Fruit fly (Drosophila melanogaster) whole organism, prepupa: ENCODE data around the gene Pdfr.

Source experiments
- CG10631 ChIP-seq: fragments of 200-800 bp; sonication (Bioruptor generic); optimal IDR thresholded peaks from 2 replicates; lab custom pipeline; 2016; ENCODE audit warnings: missing biosample characterization, missing genetic modification characterization
- CG11294 ChIP-seq: fragments of 200-800 bp; sonication (Bioruptor generic); IDR thresholded peaks from 2 replicates; pipeline ENCODE4 v1.3.6; 2022; ENCODE audit warnings: missing biosample characterization, missing genetic modification characterization
- CG31627 ChIP-seq: fragments of 200-800 bp; sonication (Bioruptor generic); optimal IDR thresholded peaks from 3 replicates; lab custom pipeline; 2016; ENCODE audit warnings: missing biosample characterization, missing genetic modification characterization
- CG4318 ChIP-seq: fragments of 200-800 bp; sonication (Bioruptor generic); optimal IDR thresholded peaks from 3 replicates; lab custom pipeline; 2017; ENCODE audit warnings: missing biosample characterization, mild to moderate bottlenecking, missing genetic modification characterization
- CG6163 ChIP-seq: fragments of 200-800 bp; sonication (Bioruptor generic); IDR thresholded peaks from 3 replicates; pipeline ENCODE4 v1.3.6; 2022; ENCODE audit warnings: missing biosample characterization, missing genetic modification characterization
- CG6792 ChIP-seq: fragments of 200-800 bp; sonication (Bioruptor generic); optimal IDR thresholded peaks from 3 replicates; lab custom pipeline; 2016; ENCODE audit warnings: missing biosample characterization, missing genetic modification characterization
- Eip93F ChIP-seq: fragments of 200-800 bp; sonication (Bioruptor generic); optimal IDR thresholded peaks from 2 replicates; lab custom pipeline; 2016; ENCODE audit warnings: missing biosample characterization, mild to moderate bottlenecking, missing genetic modification characterization
- Smox ChIP-seq: fragments of 200-800 bp; sonication (Bioruptor generic); optimal IDR thresholded peaks from 3 replicates; lab custom pipeline; 2016; ENCODE audit warnings: missing biosample characterization, missing genetic modification characterization
- Sox15 ChIP-seq: fragments of 200-800 bp; sonication (Bioruptor generic); optimal IDR thresholded peaks from 3 replicates; lab custom pipeline; 2016; ENCODE audit warnings: missing biosample characterization, missing genetic modification characterization
- achi ChIP-seq: fragments of 200-800 bp; sonication (Bioruptor generic); optimal IDR thresholded peaks from 3 replicates; lab custom pipeline; 2016; ENCODE audit warnings: missing biosample characterization, missing genetic modification characterization
- acj6 ChIP-seq: fragments of 200-800 bp; sonication (Bioruptor generic); optimal IDR thresholded peaks from 3 replicates; lab custom pipeline; 2016; ENCODE audit warnings: missing biosample characterization, missing genetic modification characterization
- esn ChIP-seq: fragments of 200-800 bp; sonication (Bioruptor generic); optimal IDR thresholded peaks from 2 replicates; lab custom pipeline; 2016; ENCODE audit warnings: missing biosample characterization, mild to moderate bottlenecking, missing genetic modification characterization, moderate library complexity
- fd85E ChIP-seq: fragments of 200-800 bp; sonication (Bioruptor generic); optimal IDR thresholded peaks from 3 replicates; lab custom pipeline; 2016; ENCODE audit warnings: missing biosample characterization, missing genetic modification characterization
- spab ChIP-seq: fragments of 200-800 bp; sonication (Bioruptor generic); optimal IDR thresholded peaks from 2 replicates; lab custom pipeline; 2017; ENCODE audit warnings: missing biosample characterization, mild to moderate bottlenecking, missing genetic modification characterization, missing genetic modification reagents
- topi ChIP-seq: fragments of 200-800 bp; sonication (Bioruptor generic); optimal IDR thresholded peaks from 3 replicates; lab custom pipeline; 2016; ENCODE audit warnings: missing biosample characterization, missing genetic modification characterization

The Pdfr gene

DNA sequence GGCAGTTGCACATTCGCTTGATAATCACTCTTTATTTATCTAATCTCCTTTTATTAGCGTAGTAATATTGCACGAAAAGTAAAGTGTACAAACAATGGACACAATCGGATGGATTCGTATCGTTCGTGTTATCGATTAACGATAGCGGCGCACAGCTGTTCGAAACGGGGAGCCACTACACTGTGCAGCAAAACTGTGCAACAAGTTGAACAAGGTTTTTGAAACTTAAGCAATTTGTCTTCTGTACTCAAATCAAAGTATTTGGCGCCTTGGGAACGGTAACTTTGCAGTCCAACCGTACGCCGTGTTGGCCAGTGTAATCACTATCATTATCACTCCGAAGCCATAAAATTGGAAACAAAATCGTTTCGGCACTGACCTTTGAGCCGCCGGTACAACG is 67.6 kb downstream of the Pdfr start, which contains the start of the genes Tsp3A and Seipin (continued):
- no peak for TF ChIP-seq CG10631 (GFP tag; lab: Kevin White, UChicago)
- peak; percentile 85 for TF ChIP-seq esn (GFP tag; lab: Kevin White, UChicago)
- TF ChIP-seq CG11294 (GFP tag; lab: Robert Waterston, UW) = peak; percentile 81
- no peak for TF ChIP-seq acj6 (GFP tag; lab: Kevin White, UChicago)
- TF ChIP-seq Smox (GFP tag; lab: Kevin White, UChicago) = peak; percentile 82
- peak; percentile 76 for TF ChIP-seq spab (GFP tag; lab: Kevin White, UChicago)
- peak; percentile 74 for TF ChIP-seq achi
- TF ChIP-seq CG4318 (GFP tag; lab: Kevin White, UChicago) = no peak

DNA sequence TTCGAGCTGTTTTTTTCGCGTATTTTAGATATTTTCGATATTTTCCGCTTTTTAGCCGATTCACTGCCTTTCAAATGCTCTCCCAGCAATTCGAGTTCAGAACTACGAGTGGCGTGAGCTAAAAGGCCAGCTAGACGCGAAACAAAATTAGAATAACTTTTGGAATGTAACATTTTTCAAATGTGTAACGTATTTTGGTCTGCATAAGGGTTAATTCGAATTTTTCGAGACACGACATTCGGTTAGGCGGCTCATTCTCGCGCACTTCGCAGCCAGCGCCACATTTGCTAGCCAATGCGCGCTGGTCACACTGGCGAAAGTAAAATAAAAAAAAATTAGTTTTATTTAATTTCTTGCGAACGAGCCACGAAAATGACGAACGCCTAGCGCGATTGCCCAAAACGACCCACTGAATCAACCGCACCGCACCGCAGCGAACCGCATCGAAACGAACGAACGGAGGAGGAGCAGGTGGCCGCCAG is 72.6 kb downstream of the Pdfr start, which contains the start of the genes brv3 and Pi4KIIIalpha:
TSS of gene brv3 (minus strand) at position 51 of the 482 bp plus-strand sequence.
TSS of gene Pi4KIIIalpha (plus strand) at position 280 of the 482 bp plus-strand sequence.
- TF ChIP-seq CG31627 (GFP tag; lab: Kevin White, UChicago) (no peak), CG6163 (GFP tag; lab: Robert Waterston, UW) (0 out of 3 replicates have a peak, but pooled peaks have one; percentile 26)

DNA sequence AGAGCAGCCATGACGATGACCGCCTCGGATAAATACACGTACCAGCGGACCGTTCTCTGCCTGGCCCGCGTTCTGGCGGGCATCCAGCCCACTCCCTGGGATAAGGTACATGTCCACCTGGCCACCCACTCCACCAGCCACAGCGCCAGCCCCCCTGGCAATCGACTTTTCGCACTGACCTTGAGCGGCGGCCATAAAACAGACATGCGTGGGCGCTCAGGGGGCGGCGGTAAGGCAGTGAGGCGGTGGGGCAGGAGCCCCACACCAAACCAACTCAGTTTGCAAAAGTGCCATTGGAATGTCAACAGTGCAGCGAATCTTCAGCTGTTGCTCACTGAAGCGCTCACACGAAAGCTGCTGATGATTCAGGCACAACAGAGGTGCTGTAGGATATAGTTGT is 73.0 kb downstream of the Pdfr start:
- no peak for TF ChIP-seq Sox15 (GFP tag; lab: Kevin White, UChicago)
- TF ChIP-seq topi (GFP tag; lab: Kevin White, UChicago) = no peak
- TF ChIP-seq Eip93F (GFP tag; lab: Kevin White, UChicago) = no peak
- no peak for TF ChIP-seq CG4318 (GFP tag; lab: Kevin White, UChicago)
- no peak for TF ChIP-seq fd85E
- TF ChIP-seq CG6792 (GFP tag; lab: Kevin White, UChicago) = no peak
